Worm (Caenorhabditis elegans) whole organism, early embryonic: ENCODE data around the gene mks-5.

Experiments used
- aly-1 ChIP-seq: sonication (generic microtip); optimal IDR thresholded peaks from 2 replicates; lab custom pipeline; 2016; ENCODE audit warnings: missing genetic modification characterization, missing compliant biosample characterization
- hmbx-1 ChIP-seq: sonication (generic microtip); optimal IDR thresholded peaks from 2 replicates; lab custom pipeline; 2016; ENCODE audit warnings: mild to moderate bottlenecking, missing genetic modification characterization, missing compliant biosample characterization
- scrt-1 ChIP-seq: fragments of 200-800 bp; sonication (Bioruptor generic); IDR thresholded peaks from 2 replicates; pipeline ENCODE4 v1.3.6; 2022; ENCODE audit warnings: missing genetic modification characterization, missing compliant biosample characterization

ce11 chrII:10765238-10765637 is 45.2 kb downstream of the mks-5 start:
- TF ChIP-seq hmbx-1 (tag; lab: Kevin White, UChicago) (no peak), aly-1 (tag; lab: Kevin White, UChicago) (no peak), scrt-1 (no peak)
